Worm (Caenorhabditis elegans) whole organism, L4 larva: Measurements from ENCODE around the gene col-124.

Experiments
- F37D6.2 ChIP-seq: sonication (generic microtip); optimal IDR thresholded peaks from 2 replicates; lab custom pipeline; 2016; ENCODE audit warnings: mild to moderate bottlenecking, missing genetic modification characterization, missing compliant biosample characterization
- Y105C5A.15 ChIP-seq: fragments of 200-800 bp; sonication (Bioruptor generic); IDR thresholded peaks from 2 replicates; pipeline ENCODE4 v1.3.6; 2022; ENCODE audit warnings: missing genetic modification characterization, missing compliant biosample characterization
- Y48G9A.11 ChIP-seq: fragments of 200-800 bp; sonication (Bioruptor generic); IDR thresholded peaks from 2 replicates; pipeline ENCODE4 v1.3.6; 2022; ENCODE audit warnings: missing genetic modification reagents, missing genetic modification characterization, missing compliant biosample characterization
- Y5F2A.4 ChIP-seq: fragments of 200-800 bp; sonication (Bioruptor generic); optimal IDR thresholded peaks from 2 replicates; lab custom pipeline; 2018; ENCODE audit warnings: mild to moderate bottlenecking, missing genetic modification characterization, missing compliant biosample characterization
- ZK337.2 ChIP-seq: fragments of 200-800 bp; sonication (Bioruptor generic); IDR thresholded peaks from 2 replicates; pipeline ENCODE4 v1.3.6; 2022; ENCODE audit warnings: missing genetic modification reagents, missing genetic modification characterization, missing compliant biosample characterization
- ZK546.5 ChIP-seq, 2 experiments: sonication (generic microtip); optimal IDR thresholded peaks; 2 replicates each; lab custom pipeline; 2017; ENCODE audit warnings: missing biosample characterization in 2 of 2, missing genetic modification characterization in 2 of 2
- ama-1 ChIP-seq: fragments of 150-350 bp; optimal IDR thresholded peaks from 2 replicates; lab custom pipeline; 2014; ENCODE audit warnings: inconsistent platforms, mixed read lengths
- arid-1 ChIP-seq: fragments of 200-800 bp; sonication (Bioruptor generic); conservative IDR thresholded peaks from 2 replicates; pipeline ENCODE4 v1.3.6; 2022; ENCODE audit warnings: missing genetic modification reagents, missing genetic modification characterization, missing compliant biosample characterization
- ceh-32 ChIP-seq: sonication (generic microtip); optimal IDR thresholded peaks from 2 replicates; lab custom pipeline; 2016; ENCODE audit warnings: mild to moderate bottlenecking, missing genetic modification characterization, missing compliant biosample characterization; ENCODE audit not compliant: poor library complexity
- ceh-44 ChIP-seq: fragments of 200-800 bp; sonication (Bioruptor generic); IDR thresholded peaks from 2 replicates; pipeline ENCODE4 v1.3.6; 2022; ENCODE audit warnings: missing genetic modification reagents, missing genetic modification characterization, missing compliant biosample characterization
- ceh-82 ChIP-seq: sonication (generic microtip); optimal IDR thresholded peaks from 2 replicates; lab custom pipeline; 2017; ENCODE audit warnings: missing biosample characterization, missing genetic modification characterization
- ces-1 ChIP-seq: fragments of 150-350 bp; sonication (generic microtip); optimal IDR thresholded peaks from 4 replicates; lab custom pipeline; 2014; ENCODE audit warnings: missing biosample characterization, missing genetic modification reagents, missing genetic modification characterization
- cey-2 ChIP-seq: sonication (generic microtip); optimal IDR thresholded peaks from 3 replicates; lab custom pipeline; 2017; ENCODE audit warnings: missing genetic modification characterization, mild to moderate bottlenecking, missing compliant biosample characterization, antibody characterized with exemption, borderline replicate concordance; ENCODE audit not compliant: insufficient read depth
- ctbp-1 ChIP-seq: fragments of 200-800 bp; sonication (Bioruptor generic); IDR thresholded peaks from 2 replicates; pipeline ENCODE4 v1.3.6; 2022; ENCODE audit warnings: missing genetic modification reagents, missing genetic modification characterization, missing compliant biosample characterization
- daf-8 ChIP-seq: fragments of 200-800 bp; sonication (Bioruptor generic); IDR thresholded peaks from 2 replicates; pipeline ENCODE4 v1.3.6; 2022; ENCODE audit warnings: missing genetic modification characterization, missing compliant biosample characterization
- dmd-6 ChIP-seq: fragments of 200-800 bp; sonication (Bioruptor generic); IDR thresholded peaks from 2 replicates; pipeline ENCODE4 v1.3.6; 2022; ENCODE audit warnings: missing genetic modification reagents, missing genetic modification characterization, missing compliant biosample characterization
- dmd-8 ChIP-seq: fragments of 200-800 bp; sonication (Bioruptor generic); IDR thresholded peaks from 2 replicates; pipeline ENCODE4 v1.3.6; 2022; ENCODE audit warnings: missing genetic modification characterization, missing compliant biosample characterization
- dmd-9 ChIP-seq: fragments of 200-800 bp; sonication (Bioruptor generic); IDR thresholded peaks from 2 replicates; pipeline ENCODE4 v1.3.6; 2022; ENCODE audit warnings: missing genetic modification reagents, missing genetic modification characterization, missing compliant biosample characterization
- dpl-1 ChIP-seq: fragments of 150-350 bp; optimal IDR thresholded peaks from 2 replicates; lab custom pipeline; 2014; ENCODE audit warnings: missing biosample characterization, missing genetic modification reagents, missing genetic modification characterization
- duxl-1 ChIP-seq: sonication (generic microtip); optimal IDR thresholded peaks from 2 replicates; lab custom pipeline; 2016; ENCODE audit warnings: mild to moderate bottlenecking, missing genetic modification characterization, moderate library complexity, missing compliant biosample characterization; ENCODE audit not compliant: poor library complexity
- egl-27 ChIP-seq: sonication (generic microtip); optimal IDR thresholded peaks from 3 replicates; lab custom pipeline; 2017; ENCODE audit warnings: missing biosample characterization, missing genetic modification reagents, missing genetic modification characterization
- fkh-10 ChIP-seq: fragments of 150-350 bp; optimal IDR thresholded peaks from 2 replicates; lab custom pipeline; 2014; ENCODE audit warnings: missing biosample characterization, missing genetic modification reagents, missing genetic modification characterization
- fos-1 ChIP-seq: fragments of 150-350 bp; optimal IDR thresholded peaks from 2 replicates; lab custom pipeline; 2014; ENCODE audit warnings: missing biosample characterization, missing genetic modification characterization
- gei-8 ChIP-seq: fragments of 200-800 bp; sonication (Bioruptor generic); optimal IDR thresholded peaks from 2 replicates; lab custom pipeline; 2018; ENCODE audit warnings: mild to moderate bottlenecking, missing genetic modification characterization, missing compliant biosample characterization
- hif-1 ChIP-seq, 2 experiments: sonication (generic microtip); optimal IDR thresholded peaks; 2 replicates each; lab custom pipeline; 2016 to 2017; ENCODE audit warnings: missing compliant biosample characterization in 2 of 2, missing genetic modification characterization in 2 of 2, missing genetic modification reagents in 2 of 2, missing genotype in 2 of 2, mild to moderate bottlenecking in 1 of 2
- hlh-11 ChIP-seq: fragments of 200-800 bp; sonication (Bioruptor generic); optimal IDR thresholded peaks from 2 replicates; lab custom pipeline; 2018; ENCODE audit warnings: mild to moderate bottlenecking, missing genetic modification characterization, missing compliant biosample characterization
- hlh-30 ChIP-seq: sonication (generic microtip); optimal IDR thresholded peaks from 2 replicates; lab custom pipeline; 2017; ENCODE audit warnings: antibody characterized with exemption, mild to moderate bottlenecking, missing genetic modification characterization, missing compliant biosample characterization; ENCODE audit not compliant: insufficient read depth
- jun-1 ChIP-seq: fragments of 150-350 bp; optimal IDR thresholded peaks from 2 replicates; lab custom pipeline; 2014; ENCODE audit warnings: missing biosample characterization, missing genetic modification reagents, missing genetic modification characterization
- lin-1 ChIP-seq: fragments of 200-800 bp; sonication (Bioruptor generic); IDR thresholded peaks from 2 replicates; pipeline ENCODE4 v1.3.6; 2022; ENCODE audit warnings: missing genetic modification reagents, missing genetic modification characterization, missing compliant biosample characterization
- lin-13 ChIP-seq: fragments of 150-350 bp; optimal IDR thresholded peaks from 2 replicates; lab custom pipeline; 2014; ENCODE audit warnings: missing biosample characterization, missing genetic modification reagents, missing genetic modification characterization
- lin-15B ChIP-seq: fragments of 150-350 bp; sonication (generic microtip); optimal IDR thresholded peaks from 3 replicates; lab custom pipeline; 2014; ENCODE audit warnings: missing biosample characterization, missing genetic modification characterization
- lin-29 ChIP-seq: fragments of 200-800 bp; sonication (Bioruptor generic); IDR thresholded peaks from 2 replicates; pipeline ENCODE4 v1.3.6; 2022; ENCODE audit warnings: missing genetic modification reagents, missing genetic modification characterization, missing compliant biosample characterization
- lin-38 ChIP-seq: fragments of 200-800 bp; sonication (Bioruptor generic); IDR thresholded peaks from 2 replicates; pipeline ENCODE4 v1.3.6; 2022; ENCODE audit warnings: missing genetic modification reagents, missing genetic modification characterization, missing compliant biosample characterization
- lin-39 ChIP-seq: fragments of 150-350 bp; optimal IDR thresholded peaks from 2 replicates; lab custom pipeline; 2014; ENCODE audit warnings: missing biosample characterization, missing genetic modification reagents, missing genetic modification characterization
- mdl-1 ChIP-seq, 2 experiments: fragments of 150-350 bp in 1 of 2; sonication (generic microtip) in 1 of 2; optimal IDR thresholded peaks; 2 replicates each; lab custom pipeline; 2014 to 2017; ENCODE audit warnings: missing biosample characterization in 2 of 2, missing genetic modification characterization in 2 of 2
- mxl-2 ChIP-seq: fragments of 200-800 bp; sonication (Bioruptor generic); conservative IDR thresholded peaks from 2 replicates; pipeline ENCODE4 v1.3.6; 2022; ENCODE audit warnings: missing genetic modification reagents, missing genetic modification characterization, missing compliant biosample characterization
- mxl-3 ChIP-seq: fragments of 200-800 bp; sonication (Bioruptor generic); optimal IDR thresholded peaks from 2 replicates; lab custom pipeline; 2018; ENCODE audit warnings: mild to moderate bottlenecking, missing genetic modification characterization, missing compliant biosample characterization
- nhr-10 ChIP-seq: fragments of 150-350 bp; optimal IDR thresholded peaks from 2 replicates; lab custom pipeline; 2014; ENCODE audit warnings: missing biosample characterization, missing genetic modification characterization
- nhr-102 ChIP-seq: sonication (generic microtip); optimal IDR thresholded peaks from 2 replicates; lab custom pipeline; 2016; ENCODE audit warnings: mild to moderate bottlenecking, missing genetic modification characterization, moderate library complexity, missing compliant biosample characterization
- nhr-11 ChIP-seq: fragments of 150-350 bp; optimal IDR thresholded peaks from 2 replicates; lab custom pipeline; 2014; ENCODE audit warnings: missing biosample characterization, missing genetic modification characterization
- nhr-237 ChIP-seq: sonication (generic microtip); optimal IDR thresholded peaks from 2 replicates; lab custom pipeline; 2017; ENCODE audit warnings: missing biosample characterization, missing genetic modification characterization
- nhr-41 ChIP-seq: fragments of 200-800 bp; sonication (Bioruptor generic); IDR thresholded peaks from 2 replicates; pipeline ENCODE4 v1.3.6; 2022; ENCODE audit warnings: missing genetic modification reagents, missing genetic modification characterization, missing compliant biosample characterization
- nhr-42 ChIP-seq: fragments of 200-800 bp; sonication (Bioruptor generic); IDR thresholded peaks from 2 replicates; pipeline ENCODE4 v1.3.6; 2022; ENCODE audit warnings: missing genetic modification characterization, missing compliant biosample characterization
- pqm-1 ChIP-seq: sonication (generic microtip); optimal IDR thresholded peaks from 2 replicates; lab custom pipeline; 2017; ENCODE audit warnings: missing biosample characterization, missing genetic modification characterization
- tag-97 ChIP-seq: fragments of 200-800 bp; sonication (Bioruptor generic); IDR thresholded peaks from 2 replicates; pipeline ENCODE4 v1.3.6; 2022; ENCODE audit warnings: missing genetic modification characterization, missing compliant biosample characterization
- unc-62 ChIP-seq, 3 experiments: fragments of 150-350 bp in 1 of 3; sonication (generic microtip); optimal IDR thresholded peaks in 2 of 3; peaks in 1 of 3; 1 replicate in 1 of 3; 2 replicates in 2 of 3; lab custom pipeline; 2014 to 2017; ENCODE audit warnings: missing biosample characterization in 3 of 3, missing genetic modification characterization in 3 of 3, missing genetic modification reagents in 3 of 3, missing genotype in 1 of 3
- zag-1 ChIP-seq: fragments of 150-350 bp; optimal IDR thresholded peaks from 2 replicates; lab custom pipeline; 2014; ENCODE audit warnings: missing biosample characterization, missing genetic modification characterization
- zfp-2 ChIP-seq: sonication (generic microtip); optimal IDR thresholded peaks from 2 replicates; lab custom pipeline; 2016; ENCODE audit warnings: mild to moderate bottlenecking, missing genetic modification characterization, missing compliant biosample characterization
- zfp-3 ChIP-seq: fragments of 200-800 bp; sonication (Bioruptor generic); conservative IDR thresholded peaks from 2 replicates; pipeline ENCODE4 v1.3.6; 2022; ENCODE audit warnings: missing genetic modification reagents, missing genetic modification characterization, missing compliant biosample characterization
- zip-2 ChIP-seq: fragments of 150-350 bp; optimal IDR thresholded peaks from 2 replicates; lab custom pipeline; 2014; ENCODE audit warnings: missing biosample characterization, missing genetic modification characterization
- ztf-11 ChIP-seq: fragments of 150-350 bp; optimal IDR thresholded peaks from 2 replicates; lab custom pipeline; 2014; ENCODE audit warnings: missing biosample characterization, missing genetic modification characterization

col-124 gene

DNA sequence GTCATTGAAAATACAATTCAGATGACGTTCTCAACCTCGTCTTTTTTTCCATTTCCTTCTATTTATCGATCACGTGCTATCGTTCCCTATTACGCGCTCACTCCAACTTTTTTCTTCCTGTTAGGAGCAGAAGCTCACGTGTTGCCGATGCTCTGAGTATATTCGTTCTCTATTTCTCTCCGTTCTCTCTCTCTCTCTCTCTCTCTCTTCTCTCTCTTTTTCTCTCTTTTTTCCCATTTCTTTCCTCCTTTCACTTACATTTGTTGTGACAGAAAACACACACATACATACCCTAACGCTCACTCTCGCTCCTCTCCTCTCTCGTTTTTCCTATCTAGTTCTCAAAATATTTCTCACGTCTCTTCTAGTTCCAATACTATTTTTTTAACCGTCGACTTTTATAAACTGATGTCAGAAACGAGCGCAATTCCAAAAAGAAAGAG is 36.1 kb downstream of the col-124 start (continued):
- TF ChIP-seq mxl-3 (GFP tag; lab: Kevin White, UChicago) = peak; percentile 84
- no peak for TF ChIP-seq dmd-9 (GFP tag; lab: Robert Waterston, UW)
- peak in 1 of 2 experiments; percentile 10 for TF ChIP-seq ZK546.5 (tag; optimal IDR thresholded peaks at IDR 0.05; lab: Kevin White, UChicago)
- peak; percentile 79 for TF ChIP-seq nhr-10
- no peak for TF ChIP-seq ceh-32 (tag; lab: Kevin White, UChicago)
- TF ChIP-seq Y48G9A.11 (GFP tag; lab: Robert Waterston, UW) = no peak
- peak; percentile 16 for TF ChIP-seq fos-1 (tag; lab: Kevin White, UChicago)
- 0 out of 2 replicates have a peak, but pooled peaks have one; percentile 12 for TF ChIP-seq Y105C5A.15 (GFP tag; lab: Robert Waterston, UW)
- peak; percentile 72 for TF ChIP-seq mxl-2 (GFP tag; lab: Robert Waterston, UW)
- TF ChIP-seq lin-15B = no peak
- no peak for TF ChIP-seq lin-29 (GFP tag; lab: Robert Waterston, UW)
- peak; percentile 79 for TF ChIP-seq lin-1
- TF ChIP-seq dmd-6 = peak; percentile 96
- peak; percentile 96 for TF ChIP-seq nhr-11 (tag; lab: Kevin White, UChicago)
- TF ChIP-seq gei-8 (GFP tag; lab: Kevin White, UChicago) = peak; percentile 73
- peak in 1 of 2 experiments; percentile 100 for TF ChIP-seq unc-62 (GFP tag; optimal IDR thresholded peaks at IDR 0.05 in 1 of 2; lab: Kevin White, UChicago)
- no peak for TF ChIP-seq unc-62 (tag; optimal IDR thresholded peaks at IDR 0.05; lab: Kevin White, UChicago)
- TF ChIP-seq zag-1 (tag; lab: Kevin White, UChicago) = peak; percentile 36
- TF ChIP-seq lin-38 (GFP tag; lab: Robert Waterston, UW) = peak; percentile 56
- TF ChIP-seq lin-39 (tag; lab: Kevin White, UChicago) = no peak
- peak; percentile 33 to 83 for TF ChIP-seq hif-1 (tag; optimal IDR thresholded peaks at IDR 0.05; lab: Kevin White, UChicago)
- peak; percentile 17 for TF ChIP-seq duxl-1 (tag; lab: Kevin White, UChicago)
- TF ChIP-seq ama-1 (lab: Kevin White, UChicago) = no peak
- TF ChIP-seq egl-27 (tag; lab: Kevin White, UChicago) = no peak
- no peak for TF ChIP-seq zip-2 (tag; lab: Kevin White, UChicago)
- peak; percentile 80 for TF ChIP-seq jun-1 (tag; lab: Kevin White, UChicago)
- no peak for TF ChIP-seq arid-1 (GFP tag; lab: Robert Waterston, UW)
- no peak for TF ChIP-seq ceh-82 (tag; lab: Kevin White, UChicago)
- peak; percentile 93 for TF ChIP-seq fkh-10 (GFP tag; lab: Kevin White, UChicago)
- TF ChIP-seq F37D6.2 (tag; lab: Kevin White, UChicago) = peak; percentile 77
- no peak for TF ChIP-seq nhr-41 (GFP tag; lab: Robert Waterston, UW)
- TF ChIP-seq nhr-42 (GFP tag; lab: Robert Waterston, UW) = no peak
- TF ChIP-seq nhr-237 (tag; lab: Kevin White, UChicago) = no peak
- peak; percentile 76 for TF ChIP-seq nhr-102 (tag; lab: Kevin White, UChicago)
- TF ChIP-seq Y5F2A.4 = no peak
- no peak for TF ChIP-seq ztf-11
- peak; percentile 71 to 99 for TF ChIP-seq mdl-1 (tag; optimal IDR thresholded peaks at IDR 0.05; lab: Kevin White, UChicago)
- no peak for TF ChIP-seq tag-97 (GFP tag; lab: Robert Waterston, UW)
- TF ChIP-seq pqm-1 = peak; percentile 70
- TF ChIP-seq dmd-8 (GFP tag; lab: Robert Waterston, UW) = no peak
- no peak for TF ChIP-seq ZK337.2 (GFP tag; lab: Robert Waterston, UW)
- peak; percentile 52 for TF ChIP-seq cey-2 (tag; lab: Kevin White, UChicago)
- TF ChIP-seq daf-8 (GFP tag; lab: Robert Waterston, UW) = no peak
- no peak for TF ChIP-seq ceh-44 (GFP tag; lab: Robert Waterston, UW)
- peak; percentile 98 for TF ChIP-seq hlh-30 (tag; lab: Kevin White, UChicago)
- TF ChIP-seq zfp-2 (tag; lab: Kevin White, UChicago) = no peak
- TF ChIP-seq hlh-11 (tag; lab: Kevin White, UChicago) = peak; percentile 96
- no peak for TF ChIP-seq ces-1 (GFP tag; lab: Kevin White, UChicago)
- TF ChIP-seq zfp-3 (GFP tag; lab: Robert Waterston, UW) = 0 out of 2 replicates have a peak, but pooled peaks have one; percentile 50
- TF ChIP-seq lin-13 (GFP tag; lab: Kevin White, UChicago) = peak; percentile 56
- peak; percentile 91 for TF ChIP-seq ctbp-1 (GFP tag; lab: Robert Waterston, UW)
- peak; percentile 61 for TF ChIP-seq dpl-1 (GFP tag; lab: Kevin White, UChicago)
